Fruit fly (Drosophila melanogaster) whole organism, embryonic: Measurements from ENCODE around the gene upd1.

ENCODE experiments used
- Asciz ChIP-seq: fragments of 200-800 bp; sonication (Bioruptor generic); optimal IDR thresholded peaks from 2 replicates; lab custom pipeline; 2017; ENCODE audit warnings: missing biosample characterization, mild to moderate bottlenecking, missing genetic modification characterization, missing genetic modification reagents
- Awh ChIP-seq: fragments of 200-800 bp; sonication (Bioruptor generic); IDR thresholded peaks from 2 replicates; pipeline ENCODE4, ENCODE4 v1.3.6; 2022; ENCODE audit warnings: missing biosample characterization, missing genetic modification characterization
- CG10321 ChIP-seq: fragments of 200-800 bp; sonication (Bioruptor generic); IDR thresholded peaks from 2 replicates; pipeline ENCODE4 v1.3.6; 2022; ENCODE audit warnings: missing biosample characterization, missing genetic modification characterization
- CG10654 ChIP-seq: fragments of 200-800 bp; sonication (Bioruptor generic); optimal IDR thresholded peaks from 2 replicates; lab custom pipeline; 2016; ENCODE audit warnings: missing biosample characterization, missing genetic modification characterization
- CG11560 ChIP-seq: fragments of 200-800 bp; sonication (Bioruptor generic); IDR thresholded peaks from 3 replicates; pipeline ENCODE4 v1.3.6; 2022; ENCODE audit warnings: missing biosample characterization, missing genetic modification characterization
- CG15479 ChIP-seq: fragments of 200-800 bp; sonication (Bioruptor generic); optimal IDR thresholded peaks from 3 replicates; lab custom pipeline; 2019; ENCODE audit warnings: missing biosample characterization, mild to moderate bottlenecking, missing genetic modification characterization, moderate library complexity
- CG16863 ChIP-seq: fragments of 200-800 bp; sonication (Bioruptor generic); optimal IDR thresholded peaks from 3 replicates; lab custom pipeline; 2016; ENCODE audit warnings: missing biosample characterization, missing genetic modification characterization
- CG32772 ChIP-seq: fragments of 200-800 bp; sonication (Bioruptor generic); IDR thresholded peaks from 2 replicates; pipeline ENCODE4 v1.3.6; 2022; ENCODE audit warnings: missing biosample characterization, missing genetic modification characterization
- CG3407 ChIP-seq: fragments of 200-800 bp; sonication (Bioruptor generic); optimal IDR thresholded peaks from 2 replicates; lab custom pipeline; 2018; ENCODE audit warnings: missing biosample characterization, mild to moderate bottlenecking, missing genetic modification characterization
- CG4360 ChIP-seq: fragments of 200-800 bp; sonication (Bioruptor generic); IDR thresholded peaks from 2 replicates; pipeline ENCODE4 v1.3.6; 2022; ENCODE audit warnings: missing biosample characterization, missing genetic modification characterization
- CG6175 ChIP-seq: fragments of 200-800 bp; sonication (Bioruptor generic); IDR thresholded peaks from 3 replicates; pipeline ENCODE4 v1.3.6; 2022; ENCODE audit warnings: missing biosample characterization, missing genetic modification characterization
- CG7271 ChIP-seq: fragments of 200-800 bp; sonication (Bioruptor generic); optimal IDR thresholded peaks from 2 replicates; lab custom pipeline; 2018; ENCODE audit warnings: missing biosample characterization, mild to moderate bottlenecking, missing genetic modification characterization, moderate library complexity
- CTCF ChIP-seq: fragments of 200-800 bp; sonication (Bioruptor generic); optimal IDR thresholded peaks from 2 replicates; lab custom pipeline; 2017; ENCODE audit warnings: missing biosample characterization, mild to moderate bottlenecking, missing genetic modification characterization, moderate library complexity
- D ChIP-seq, 2 experiments: fragments of 200-800 bp in 1 of 2; fragments of >200 bp in 1 of 2; sonication (Bioruptor generic) in 1 of 2; optimal IDR thresholded peaks; 2 replicates in 1 of 2; 3 replicates in 1 of 2; lab custom pipeline; 2017; ENCODE audit warnings: mild to moderate bottlenecking in 1 of 2, missing biosample characterization in 1 of 2, missing genetic modification characterization in 1 of 2, missing genetic modification reagents in 1 of 2
- E2f2 ChIP-seq: fragments of 200-800 bp; sonication (Bioruptor generic); IDR thresholded peaks from 2 replicates; pipeline ENCODE4 v1.3.6; 2022; ENCODE audit warnings: missing biosample characterization, missing genetic modification characterization
- Ets65A ChIP-seq: fragments of 200-800 bp; sonication (Bioruptor generic); peaks from one replicate; lab custom pipeline; 2016; ENCODE audit warnings: missing biosample characterization, missing genetic modification characterization
- Fer1 ChIP-seq: fragments of 200-800 bp; sonication (Bioruptor generic); optimal IDR thresholded peaks from 2 replicates; lab custom pipeline; 2017; ENCODE audit warnings: missing biosample characterization, mild to moderate bottlenecking, missing genetic modification characterization
- Hey ChIP-seq: fragments of 200-800 bp; sonication (Bioruptor generic); optimal IDR thresholded peaks from 3 replicates; lab custom pipeline; 2018; ENCODE audit warnings: missing biosample characterization, mild to moderate bottlenecking, missing genetic modification characterization
- ac ChIP-seq: fragments of 200-800 bp; sonication (Bioruptor generic); optimal IDR thresholded peaks from 3 replicates; lab custom pipeline; 2017; ENCODE audit warnings: missing biosample characterization, mild to moderate bottlenecking, missing genetic modification characterization
- cad ChIP-seq: fragments of >200 bp; optimal IDR thresholded peaks from 2 replicates; lab custom pipeline; 2017; ENCODE audit warnings: missing biosample characterization, missing genetic modification characterization
- cg ChIP-seq: fragments of 200-800 bp; sonication (Bioruptor generic); optimal IDR thresholded peaks from 3 replicates; lab custom pipeline; 2019; ENCODE audit warnings: missing biosample characterization, mild to moderate bottlenecking, missing genetic modification characterization, moderate library complexity
- grau ChIP-seq: fragments of 200-800 bp; optimal IDR thresholded peaks from 3 replicates; lab custom pipeline; 2019; ENCODE audit warnings: missing biosample characterization, mild to moderate bottlenecking, missing genetic modification characterization, moderate library complexity
- gsb-n ChIP-seq: fragments of 200-800 bp; sonication (Bioruptor generic); optimal IDR thresholded peaks from 3 replicates; lab custom pipeline; 2018; ENCODE audit warnings: missing biosample characterization, mild to moderate bottlenecking, missing genetic modification characterization
- ken ChIP-seq: fragments of 200-800 bp; sonication (Bioruptor generic); IDR thresholded peaks from 3 replicates; pipeline ENCODE4 v1.3.6; 2022; ENCODE audit warnings: missing biosample characterization, missing genetic modification characterization
- odd ChIP-seq: fragments of 200-800 bp; sonication (Bioruptor generic); optimal IDR thresholded peaks from 2 replicates; lab custom pipeline; 2017; ENCODE audit warnings: missing biosample characterization, mild to moderate bottlenecking, missing genetic modification characterization
- pan ChIP-seq, 4 experiments: fragments of >200 bp in 3 of 4; fragments of 200-800 bp in 1 of 4; sonication (Bioruptor generic) in 1 of 4; optimal IDR thresholded peaks in 3 of 4; IDR thresholded peaks in 1 of 4; 2 replicates each; pipeline versions ENCODE4 v1.3.6 to Lab custom; 2017 to 2022; ENCODE audit warnings: missing biosample characterization in 2 of 4, missing genetic modification characterization in 2 of 4, mixed read lengths in 1 of 4
- prd ChIP-seq, 3 experiments: fragments of >200 bp in 2 of 3; fragments of 200-800 bp in 1 of 3; sonication (Bioruptor generic) in 1 of 3; optimal IDR thresholded peaks in 2 of 3; IDR thresholded peaks in 1 of 3; 2 replicates in 2 of 3; 3 replicates in 1 of 3; pipeline versions ENCODE4 v1.3.6 to Lab custom; 2017 to 2022; ENCODE audit warnings: missing biosample characterization in 1 of 3, missing genetic modification characterization in 1 of 3
- pros ChIP-seq: fragments of 200-800 bp; sonication (Bioruptor generic); optimal IDR thresholded peaks from 3 replicates; lab custom pipeline; 2019; ENCODE audit warnings: missing biosample characterization, mild to moderate bottlenecking, missing genetic modification characterization, moderate library complexity
- schlank ChIP-seq: fragments of 200-800 bp; sonication (Bioruptor generic); optimal IDR thresholded peaks from 2 replicates; lab custom pipeline; 2018; ENCODE audit warnings: missing biosample characterization, mild to moderate bottlenecking, missing genetic modification characterization
- slou ChIP-seq: fragments of 200-800 bp; sonication (Bioruptor generic); optimal IDR thresholded peaks from 3 replicates; lab custom pipeline; 2016; ENCODE audit warnings: missing biosample characterization, missing genetic modification characterization
- sqz ChIP-seq: fragments of 200-800 bp; sonication (Bioruptor generic); optimal IDR thresholded peaks from 3 replicates; lab custom pipeline; 2018; ENCODE audit warnings: missing biosample characterization, mild to moderate bottlenecking, missing genetic modification characterization
- sr ChIP-seq: fragments of 200-800 bp; sonication (Bioruptor generic); IDR thresholded peaks from 3 replicates; pipeline ENCODE4 v1.3.6; 2022; ENCODE audit warnings: missing biosample characterization, missing genetic modification characterization
- ssp ChIP-seq: fragments of 200-800 bp; sonication (Bioruptor generic); IDR thresholded peaks from 2 replicates; pipeline ENCODE4 v1.3.6; 2022; ENCODE audit warnings: missing biosample characterization, missing genetic modification characterization
- tll ChIP-seq, 2 experiments: fragments of 200-800 bp in 1 of 2; fragments of >200 bp in 1 of 2; sonication (Bioruptor generic) in 1 of 2; optimal IDR thresholded peaks; 2 replicates each; lab custom pipeline; 2017 to 2019; ENCODE audit warnings: missing biosample characterization in 2 of 2, missing genetic modification characterization in 2 of 2, mild to moderate bottlenecking in 1 of 2, moderate library complexity in 1 of 2
- toy ChIP-seq: fragments of 200-800 bp; sonication (Bioruptor generic); IDR thresholded peaks from 2 replicates; pipeline ENCODE4 v1.3.6; 2022; ENCODE audit warnings: missing biosample characterization, missing genetic modification characterization
- twi ChIP-seq: fragments of 200-800 bp; optimal IDR thresholded peaks from 2 replicates; lab custom pipeline; 2019; ENCODE audit warnings: missing biosample characterization, mild to moderate bottlenecking, missing genetic modification characterization, moderate library complexity
- yki ChIP-seq: fragments of >200 bp; optimal IDR thresholded peaks from 3 replicates; lab custom pipeline; 2018
- zen ChIP-seq: fragments of 200-800 bp; sonication (Bioruptor generic); optimal IDR thresholded peaks from 3 replicates; lab custom pipeline; 2018; ENCODE audit warnings: missing biosample characterization, mild to moderate bottlenecking, missing genetic modification characterization, moderate library complexity
- zfh2 ChIP-seq: fragments of 200-800 bp; sonication (Bioruptor generic); optimal IDR thresholded peaks from 2 replicates; lab custom pipeline; 2016; ENCODE audit warnings: missing biosample characterization, missing genetic modification characterization

upd1 gene

DNA sequence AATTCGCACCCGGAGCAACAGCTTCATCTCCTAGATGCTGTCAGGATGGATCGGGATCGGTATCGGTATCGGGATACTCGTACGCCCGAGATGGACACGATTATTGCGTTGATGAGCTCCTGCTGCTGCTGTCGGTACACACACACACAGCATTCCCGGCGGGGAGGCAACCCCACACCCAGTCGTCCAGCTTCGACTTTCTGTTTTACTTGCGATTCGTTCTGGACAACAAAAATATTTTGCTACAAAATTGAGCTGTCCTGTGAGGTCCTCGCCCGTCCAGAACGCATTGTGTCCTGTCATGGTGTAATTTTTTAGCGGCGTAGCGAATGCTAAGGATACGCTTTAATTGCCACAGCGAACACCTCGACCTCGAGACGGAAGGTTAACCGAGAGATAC, 1.9 kb upstream of the upd1 start:
- TF ChIP-seq prd (optimal IDR thresholded peaks at IDR 0.05; lab: Kevin White, UChicago) (no peak), prd (GFP tag; IDR thresholded peaks at IDR 0.05; lab: Robert Waterston, UW) (peak; percentile 62; the same call in 2 of the 3 replicates), twi (tag; lab: Kevin White, UChicago) (peak; percentile 17), Fer1 (no peak), zen (tag; lab: Kevin White, UChicago) (peak; percentile 51)

DNA sequence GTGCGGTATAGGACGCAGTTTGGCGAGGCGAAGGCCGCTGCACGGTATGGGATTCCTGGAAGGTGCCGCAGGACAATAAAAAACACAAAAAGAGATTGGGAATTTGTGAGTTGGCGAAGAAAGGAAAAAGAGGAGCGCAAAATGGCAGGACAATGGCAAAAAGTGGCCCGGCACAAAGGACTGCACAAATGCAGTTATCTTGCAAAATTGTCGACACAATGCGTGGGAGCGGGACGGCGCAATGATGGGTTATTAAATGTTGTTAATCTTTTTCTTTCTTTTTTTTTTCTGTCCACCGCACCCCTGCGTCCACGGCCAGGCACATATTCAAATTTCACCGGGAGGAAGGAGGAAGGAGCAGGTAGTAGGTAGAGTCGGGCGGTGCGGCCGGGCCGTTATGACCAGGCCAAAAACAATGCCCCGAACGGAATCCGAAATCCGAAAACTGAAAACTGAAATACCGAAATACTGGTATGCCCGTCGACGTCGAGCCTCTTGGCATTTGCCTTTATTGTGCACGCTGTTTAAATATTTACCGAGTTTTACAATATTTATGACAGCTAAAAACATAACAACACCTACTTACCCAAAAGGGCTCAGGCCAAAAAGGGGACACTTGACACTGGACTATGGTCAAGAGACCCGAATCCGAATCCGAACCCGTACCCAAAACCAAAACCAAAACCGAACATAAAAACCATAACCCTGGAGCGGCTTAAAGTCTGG, 5.3 kb downstream of the upd1 start:
- TF ChIP-seq cad (GFP tag; lab: Kevin White, UChicago) = peak; percentile 70
- TF ChIP-seq Ets65A (GFP tag; lab: Kevin White, UChicago) = peak; percentile 3
- TF ChIP-seq CG11560 (tag; lab: Robert Waterston, UW) = no peak
- TF ChIP-seq toy (GFP tag; lab: Robert Waterston, UW) = no peak
- TF ChIP-seq tll (GFP tag; optimal IDR thresholded peaks at IDR 0.05; lab: Kevin White, UChicago) = peak in 1 of 2 experiments; percentile 91
- peak; percentile 57 for TF ChIP-seq zen (tag; lab: Kevin White, UChicago)
- TF ChIP-seq CG15479 (GFP tag; lab: Kevin White, UChicago) = peak; percentile 92
- TF ChIP-seq D (optimal IDR thresholded peaks at IDR 0.05; lab: Kevin White, UChicago) = peak; percentile 90
- TF ChIP-seq D (GFP tag; optimal IDR thresholded peaks at IDR 0.05; lab: Kevin White, UChicago) = no peak
- TF ChIP-seq, all 482 proteins: peak for 6

dm6 chrX:18300775-18301316, 8.2 kb downstream of the upd1 start:
- TF ChIP-seq toy (GFP tag; lab: Robert Waterston, UW) (no peak), cad (GFP tag; lab: Kevin White, UChicago) (peak; percentile 77), D (optimal IDR thresholded peaks at IDR 0.05; lab: Kevin White, UChicago) (peak; percentile 77), D (GFP tag; optimal IDR thresholded peaks at IDR 0.05; lab: Kevin White, UChicago) (no peak), CG16863 (GFP tag; lab: Kevin White, UChicago) (no peak), ssp (GFP tag; lab: Robert Waterston, UW) (no peak), CG7271 (peak; percentile 31), CG4360 (GFP tag; lab: Robert Waterston, UW) (peak; percentile 98), grau (tag; lab: Kevin White, UChicago) (peak; percentile 90), tll (GFP tag; optimal IDR thresholded peaks at IDR 0.05; lab: Kevin White, UChicago) (peak in 1 of 2 experiments; percentile 98)
- TF ChIP-seq, all 482 proteins: peak for 6

dm6 chrX:18297905-18298630, 11.0 kb downstream of the upd1 start:
- TF ChIP-seq CG6175 = no peak
- peak in 1 of 2 experiments; percentile 4 for TF ChIP-seq tll (GFP tag; optimal IDR thresholded peaks at IDR 0.05; lab: Kevin White, UChicago)
- TF ChIP-seq twi (tag; lab: Kevin White, UChicago) = peak; percentile 78
- peak; percentile 13 for TF ChIP-seq D (optimal IDR thresholded peaks at IDR 0.05; lab: Kevin White, UChicago)
- no peak for TF ChIP-seq D (GFP tag; optimal IDR thresholded peaks at IDR 0.05; lab: Kevin White, UChicago)
- no peak for TF ChIP-seq schlank (tag; lab: Kevin White, UChicago)
- TF ChIP-seq ken (GFP tag; lab: Robert Waterston, UW) = no peak
- TF ChIP-seq sr (GFP tag; lab: Robert Waterston, UW) = no peak
- no peak for TF ChIP-seq slou (GFP tag; lab: Kevin White, UChicago)
- TF ChIP-seq Asciz = no peak
- TF ChIP-seq pan (optimal IDR thresholded peaks at IDR 0.05; lab: Kevin White, UChicago) = no peak
- peak in 1 of 2 experiments; percentile 63 for TF ChIP-seq pan (GFP tag; optimal IDR thresholded peaks at IDR 0.05 in 1 of 2, IDR thresholded peaks at IDR 0.05 in 1 of 2)
- TF ChIP-seq E2f2 (GFP tag; lab: Robert Waterston, UW) = no peak
- TF ChIP-seq Awh (GFP tag; lab: Robert Waterston, UW) = peak; percentile 75; the same call in 1 of the 2 replicates
- TF ChIP-seq sqz (GFP tag; lab: Kevin White, UChicago) = peak; percentile 25
- peak; percentile 33 for TF ChIP-seq gsb-n (tag; lab: Kevin White, UChicago)
- peak; percentile 68 for TF ChIP-seq ac (GFP tag; lab: Kevin White, UChicago)
- TF ChIP-seq CG10654 (GFP tag; lab: Kevin White, UChicago) = no peak
- peak; percentile 36; the same call in 1 of the 2 replicates for TF ChIP-seq CG4360 (GFP tag; lab: Robert Waterston, UW)
- no peak for TF ChIP-seq CG3407 (GFP tag; lab: Kevin White, UChicago)
- no peak for TF ChIP-seq yki (lab: Kevin White, UChicago)
- no peak for TF ChIP-seq odd (GFP tag; lab: Kevin White, UChicago)
- TF ChIP-seq pros = peak; percentile 41
- TF ChIP-seq CG10321 (GFP tag; lab: Robert Waterston, UW) = 0 out of 2 replicates have a peak, but pooled peaks have one; percentile 30
- TF ChIP-seq CG32772 (GFP tag; lab: Robert Waterston, UW) = peak; percentile 51
- no peak for TF ChIP-seq Hey
- no peak for TF ChIP-seq CTCF (GFP tag; lab: Kevin White, UChicago)
- peak; percentile 37 for TF ChIP-seq cg
- TF ChIP-seq zfh2 (GFP tag; lab: Kevin White, UChicago) = no peak
